Worm (Caenorhabditis elegans) whole organism, young adult: ENCODE data around the gene C14A4.7.

Experiments used
- B0261.1 ChIP-seq: sonication (generic microtip); optimal IDR thresholded peaks from 2 replicates; lab custom pipeline; 2016; ENCODE audit warnings: mild to moderate bottlenecking, missing genetic modification characterization, moderate library complexity, missing compliant biosample characterization
- F22D6.2 ChIP-seq: sonication (generic microtip); optimal IDR thresholded peaks from 2 replicates; lab custom pipeline; 2016; ENCODE audit warnings: mild to moderate bottlenecking, missing genetic modification characterization, missing compliant biosample characterization
- F37B4.10 ChIP-seq: fragments of 200-800 bp; sonication (Bioruptor generic); IDR thresholded peaks from 2 replicates; pipeline ENCODE4 v1.3.6; 2022; ENCODE audit warnings: missing genetic modification characterization, missing compliant biosample characterization
- F39B2.1 ChIP-seq: fragments of 200-800 bp; sonication (Bioruptor generic); IDR thresholded peaks from 2 replicates; pipeline ENCODE4 v1.3.6; 2022; ENCODE audit warnings: missing genetic modification reagents, missing genetic modification characterization, missing compliant biosample characterization
- F55B11.4 ChIP-seq: sonication (generic microtip); optimal IDR thresholded peaks from 2 replicates; lab custom pipeline; 2016; ENCODE audit warnings: missing compliant biosample characterization, missing genetic modification characterization, borderline replicate concordance; ENCODE audit not compliant: insufficient read depth
- K12H6.12 ChIP-seq: fragments of 200-800 bp; sonication (Bioruptor generic); optimal IDR thresholded peaks from 2 replicates; lab custom pipeline; 2018; ENCODE audit warnings: mild to moderate bottlenecking, missing genetic modification characterization, missing compliant biosample characterization
- atf-7 ChIP-seq: sonication (generic microtip); optimal IDR thresholded peaks from 2 replicates; lab custom pipeline; 2017; ENCODE audit warnings: mild to moderate bottlenecking, missing genetic modification characterization, missing compliant biosample characterization
- attf-5 ChIP-seq: fragments of 200-800 bp; sonication (Bioruptor generic); optimal IDR thresholded peaks from 2 replicates; lab custom pipeline; 2018; ENCODE audit warnings: mild to moderate bottlenecking, missing genetic modification characterization, missing compliant biosample characterization
- cebp-1 ChIP-seq, 2 experiments: fragments of 200-800 bp in 1 of 2; sonication (Bioruptor generic) in 1 of 2; sonication (generic microtip) in 1 of 2; IDR thresholded peaks in 1 of 2; optimal IDR thresholded peaks in 1 of 2; 2 replicates each; pipeline versions ENCODE4 v1.3.6 to Lab custom; 2017 to 2022; ENCODE audit warnings: missing compliant biosample characterization in 2 of 2, missing genetic modification characterization in 2 of 2, mild to moderate bottlenecking in 1 of 2, missing genetic modification reagents in 1 of 2, moderate library complexity in 1 of 2
- ceh-100 ChIP-seq: fragments of 200-800 bp; sonication (Bioruptor generic); IDR thresholded peaks from 2 replicates; pipeline ENCODE4 v1.3.6; 2022; ENCODE audit warnings: missing genetic modification reagents, missing genetic modification characterization, missing compliant biosample characterization
- ceh-79 ChIP-seq: sonication (generic microtip); optimal IDR thresholded peaks from 2 replicates; lab custom pipeline; 2017; ENCODE audit warnings: mild to moderate bottlenecking, missing genetic modification characterization, missing compliant biosample characterization
- ceh-91 ChIP-seq: fragments of 200-800 bp; sonication (Bioruptor generic); IDR thresholded peaks from 2 replicates; pipeline ENCODE4 v1.3.6; 2022; ENCODE audit warnings: missing genetic modification reagents, missing genetic modification characterization, missing compliant biosample characterization
- chd-7 ChIP-seq: sonication (generic microtip); optimal IDR thresholded peaks from 2 replicates; lab custom pipeline; 2016; ENCODE audit warnings: mild to moderate bottlenecking, missing genetic modification characterization, moderate library complexity, missing compliant biosample characterization
- egl-44 ChIP-seq: fragments of 200-800 bp; sonication (Bioruptor generic); IDR thresholded peaks from 2 replicates; pipeline ENCODE4 v1.3.6; 2022; ENCODE audit warnings: missing genetic modification reagents, missing genetic modification characterization, missing compliant biosample characterization
- egrh-3 ChIP-seq: fragments of 200-800 bp; sonication (Bioruptor generic); IDR thresholded peaks from 2 replicates; pipeline ENCODE4 v1.3.6; 2022; ENCODE audit warnings: missing genetic modification reagents, missing genetic modification characterization, missing compliant biosample characterization
- ekl-4 ChIP-seq: fragments of 200-800 bp; sonication (Bioruptor generic); IDR thresholded peaks from 2 replicates; pipeline ENCODE4 v1.3.6; 2022; ENCODE audit warnings: missing genetic modification reagents, missing genetic modification characterization, missing compliant biosample characterization
- ets-4 ChIP-seq: fragments of 200-800 bp; sonication (Bioruptor generic); optimal IDR thresholded peaks from 2 replicates; lab custom pipeline; 2018; ENCODE audit warnings: mild to moderate bottlenecking, missing genetic modification characterization, missing compliant biosample characterization
- gei-17 ChIP-seq: fragments of 200-800 bp; sonication (Bioruptor generic); optimal IDR thresholded peaks from 2 replicates; lab custom pipeline; 2018; ENCODE audit warnings: mild to moderate bottlenecking, missing genetic modification characterization, missing compliant biosample characterization
- him-1 ChIP-seq: sonication (generic microtip); optimal IDR thresholded peaks from 2 replicates; lab custom pipeline; 2016; ENCODE audit warnings: missing genotype, missing genetic modification reagents, missing genetic modification characterization, missing compliant biosample characterization
- hmg-1.2 ChIP-seq: fragments of 200-800 bp; sonication (Bioruptor generic); IDR thresholded peaks from 2 replicates; pipeline ENCODE4 v1.3.6; 2022; ENCODE audit warnings: missing genetic modification reagents, missing genetic modification characterization, missing compliant biosample characterization
- hrde-1 ChIP-seq: sonication (generic microtip); optimal IDR thresholded peaks from 2 replicates; lab custom pipeline; 2016; ENCODE audit warnings: missing genetic modification characterization, mild to moderate bottlenecking, missing compliant biosample characterization, moderate library complexity, missing genotype, missing genetic modification reagents, borderline replicate concordance
- hsf-1 ChIP-seq: fragments of 200-800 bp; sonication (Bioruptor generic); IDR thresholded peaks from 2 replicates; pipeline ENCODE4 v1.3.6; 2022; ENCODE audit warnings: missing genetic modification reagents, missing genetic modification characterization, missing compliant biosample characterization
- let-526 ChIP-seq: fragments of 200-800 bp; sonication (Bioruptor generic); IDR thresholded peaks from 2 replicates; pipeline ENCODE4 v1.3.6; 2022; ENCODE audit warnings: missing genetic modification reagents, missing genetic modification characterization, missing compliant biosample characterization
- let-607 ChIP-seq, 2 experiments: fragments of 200-800 bp in 1 of 2; sonication (Bioruptor generic) in 1 of 2; sonication (generic microtip) in 1 of 2; optimal IDR thresholded peaks; 2 replicates each; lab custom pipeline; 2016 to 2018; ENCODE audit warnings: mild to moderate bottlenecking in 2 of 2, missing compliant biosample characterization in 2 of 2, missing genetic modification characterization in 2 of 2, moderate library complexity in 2 of 2, missing genotype in 1 of 2
- lin-26 ChIP-seq: fragments of 200-800 bp; sonication (Bioruptor generic); IDR thresholded peaks from 2 replicates; pipeline ENCODE4 v1.3.6; 2022; ENCODE audit warnings: missing genetic modification reagents, missing genetic modification characterization, missing compliant biosample characterization
- lsy-27 ChIP-seq: sonication (generic microtip); optimal IDR thresholded peaks from 2 replicates; lab custom pipeline; 2017; ENCODE audit warnings: missing genetic modification characterization, mild to moderate bottlenecking, missing compliant biosample characterization, antibody characterized with exemption, missing genotype, borderline replicate concordance; ENCODE audit not compliant: insufficient read depth
- madf-6 ChIP-seq: fragments of 200-800 bp; sonication (Bioruptor generic); IDR thresholded peaks from 2 replicates; pipeline ENCODE4 v1.3.6; 2022; ENCODE audit warnings: missing genetic modification reagents, missing genetic modification characterization, missing compliant biosample characterization
- madf-8 ChIP-seq: fragments of 200-800 bp; sonication (Bioruptor generic); conservative IDR thresholded peaks from 2 replicates; pipeline ENCODE4 v1.3.6; 2022; ENCODE audit warnings: missing genetic modification reagents, missing genetic modification characterization, missing compliant biosample characterization
- mcd-1 ChIP-seq: fragments of 200-800 bp; sonication (Bioruptor generic); IDR thresholded peaks from 2 replicates; pipeline ENCODE4 v1.3.6; 2022; ENCODE audit warnings: missing genetic modification reagents, missing genetic modification characterization, missing compliant biosample characterization
- mxl-1 ChIP-seq: sonication (generic microtip); optimal IDR thresholded peaks from 2 replicates; lab custom pipeline; 2016; ENCODE audit warnings: missing genetic modification characterization, missing compliant biosample characterization
- nfya-1 ChIP-seq: sonication (generic microtip); optimal IDR thresholded peaks from 2 replicates; lab custom pipeline; 2017; ENCODE audit warnings: antibody characterized with exemption, missing compliant biosample characterization, missing genetic modification characterization, borderline replicate concordance; ENCODE audit not compliant: insufficient read depth
- nfyb-1 ChIP-seq: fragments of 200-800 bp; sonication (Bioruptor generic); IDR thresholded peaks from 2 replicates; pipeline ENCODE4 v1.3.6; 2022; ENCODE audit warnings: missing genetic modification reagents, missing genetic modification characterization, missing compliant biosample characterization
- nhr-120 ChIP-seq: fragments of 200-800 bp; sonication (Bioruptor generic); IDR thresholded peaks from 2 replicates; pipeline ENCODE4 v1.3.6; 2022; ENCODE audit warnings: missing genetic modification characterization, missing compliant biosample characterization
- nhr-90 ChIP-seq: sonication (generic microtip); optimal IDR thresholded peaks from 2 replicates; lab custom pipeline; 2016; ENCODE audit warnings: missing genotype, mild to moderate bottlenecking, missing genetic modification characterization, missing compliant biosample characterization
- rcor-1 ChIP-seq: fragments of 200-800 bp; sonication (Bioruptor generic); IDR thresholded peaks from 2 replicates; pipeline ENCODE4 v1.3.6; 2022; ENCODE audit warnings: missing genetic modification reagents, missing genetic modification characterization, missing compliant biosample characterization
- rec-8 ChIP-seq, 2 experiments: sonication (generic microtip); optimal IDR thresholded peaks; 2 replicates each; lab custom pipeline; 2016; ENCODE audit warnings: mild to moderate bottlenecking in 2 of 2, missing genetic modification characterization in 2 of 2, missing genetic modification reagents in 2 of 2, missing genotype in 2 of 2, missing biosample characterization in 1 of 2, missing compliant biosample characterization in 1 of 2, moderate library complexity in 1 of 2
- snpc-1.3 ChIP-seq: sonication (generic microtip); optimal IDR thresholded peaks from 2 replicates; lab custom pipeline; 2017; ENCODE audit warnings: missing genetic modification characterization, mild to moderate bottlenecking, missing compliant biosample characterization, antibody characterized with exemption, moderate library complexity, missing genotype, missing genetic modification reagents; ENCODE audit not compliant: insufficient read depth
- snpc-3.4 ChIP-seq: sonication (generic microtip); optimal IDR thresholded peaks from 2 replicates; lab custom pipeline; 2017; ENCODE audit warnings: missing genetic modification characterization, mild to moderate bottlenecking, missing compliant biosample characterization, antibody characterized with exemption, moderate library complexity, missing genotype, missing genetic modification reagents
- somi-1 ChIP-seq: fragments of 200-800 bp; sonication (Bioruptor generic); optimal IDR thresholded peaks from 2 replicates; lab custom pipeline; 2018; ENCODE audit warnings: mild to moderate bottlenecking, missing genetic modification characterization, missing compliant biosample characterization
- tbx-9 ChIP-seq: sonication (generic microtip); optimal IDR thresholded peaks from 2 replicates; lab custom pipeline; 2016; ENCODE audit warnings: borderline replicate concordance, missing genetic modification characterization, inconsistent platforms, missing compliant biosample characterization
- zim-3 ChIP-seq: sonication (generic microtip); optimal IDR thresholded peaks from 2 replicates; lab custom pipeline; 2017; ENCODE audit warnings: mild to moderate bottlenecking, missing genetic modification characterization, moderate library complexity, missing compliant biosample characterization
- ztf-26 ChIP-seq: sonication (generic microtip); optimal IDR thresholded peaks from 2 replicates; lab custom pipeline; 2017; ENCODE audit warnings: missing genetic modification characterization, missing compliant biosample characterization
- ztf-3 ChIP-seq: fragments of 200-800 bp; sonication (Bioruptor generic); optimal IDR thresholded peaks from 2 replicates; lab custom pipeline; 2018; ENCODE audit warnings: mild to moderate bottlenecking, missing genetic modification characterization, missing compliant biosample characterization
- ztf-6 ChIP-seq: fragments of 200-800 bp; sonication (Bioruptor generic); IDR thresholded peaks from 2 replicates; pipeline ENCODE4 v1.3.6; 2022; ENCODE audit warnings: missing genetic modification reagents, missing genetic modification characterization, missing compliant biosample characterization

Gene C14A4.7

DNA sequence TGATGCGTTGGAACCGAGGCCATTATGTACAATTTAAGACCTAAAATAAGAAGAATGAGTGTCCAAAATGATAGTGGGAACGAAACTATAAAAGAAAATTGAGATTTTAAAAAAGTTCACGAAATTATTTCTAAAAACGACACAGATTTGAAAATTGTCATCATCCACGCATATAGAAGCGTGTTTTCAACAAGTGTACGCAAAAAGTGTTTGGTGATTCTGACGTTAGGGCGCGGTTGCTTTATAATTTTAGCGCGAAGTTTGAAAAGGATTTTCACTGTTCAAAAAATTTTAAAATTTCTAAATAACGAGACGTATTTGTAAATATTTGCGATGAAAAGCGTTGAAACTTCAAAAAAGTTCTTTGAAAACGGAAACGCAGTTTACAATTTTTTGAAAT is 33.0 kb downstream of the C14A4.7 start, which contains the start of gene cdc-48.1 (continued):
- TF ChIP-seq F55B11.4 (no peak), gei-17 (peak; percentile 91), ceh-79 (tag; lab: Kevin White, UChicago) (peak; percentile 88), B0261.1 (tag; lab: Kevin White, UChicago) (peak; percentile 48), egl-44 (GFP tag; lab: Robert Waterston, UW) (peak; percentile 98), let-607 (tag; optimal IDR thresholded peaks at IDR 0.05; lab: Kevin White, UChicago) (peak; percentile 98), hsf-1 (peak; percentile 94), hmg-1.2 (GFP tag; lab: Robert Waterston, UW) (peak; percentile 94), let-526 (GFP tag; lab: Robert Waterston, UW) (peak; percentile 98), ekl-4 (peak; percentile 99), K12H6.12 (tag; lab: Kevin White, UChicago) (peak; percentile 100), ets-4 (GFP tag; lab: Kevin White, UChicago) (peak; percentile 97), rcor-1 (GFP tag; lab: Robert Waterston, UW) (peak; percentile 99), nfya-1 (tag; lab: Kevin White, UChicago) (no peak), him-1 (tag; lab: Kevin White, UChicago) (peak; percentile 97), rec-8 (tag; optimal IDR thresholded peaks at IDR 0.05; lab: Kevin White, UChicago) (peak; percentile 86 to 87), madf-6 (GFP tag; lab: Robert Waterston, UW) (peak; percentile 99), F22D6.2 (tag; lab: Kevin White, UChicago) (peak; percentile 95), ceh-91 (GFP tag; lab: Robert Waterston, UW) (peak; percentile 99), hrde-1 (peak; percentile 96), egrh-3 (GFP tag; lab: Robert Waterston, UW) (peak; percentile 64; the same call in 1 of the 2 replicates), ceh-100 (GFP tag; lab: Robert Waterston, UW) (peak; percentile 94), cebp-1 (GFP tag; IDR thresholded peaks at IDR 0.05; lab: Robert Waterston, UW) (peak; percentile 94), cebp-1 (tag; optimal IDR thresholded peaks at IDR 0.05; lab: Kevin White, UChicago) (peak; percentile 98), chd-7 (tag; lab: Kevin White, UChicago) (peak; percentile 99), zim-3 (peak; percentile 96), tbx-9 (tag; lab: Kevin White, UChicago) (no peak), lsy-27 (tag; lab: Kevin White, UChicago) (peak; percentile 70), F37B4.10 (GFP tag; lab: Robert Waterston, UW) (peak; percentile 98)

DNA sequence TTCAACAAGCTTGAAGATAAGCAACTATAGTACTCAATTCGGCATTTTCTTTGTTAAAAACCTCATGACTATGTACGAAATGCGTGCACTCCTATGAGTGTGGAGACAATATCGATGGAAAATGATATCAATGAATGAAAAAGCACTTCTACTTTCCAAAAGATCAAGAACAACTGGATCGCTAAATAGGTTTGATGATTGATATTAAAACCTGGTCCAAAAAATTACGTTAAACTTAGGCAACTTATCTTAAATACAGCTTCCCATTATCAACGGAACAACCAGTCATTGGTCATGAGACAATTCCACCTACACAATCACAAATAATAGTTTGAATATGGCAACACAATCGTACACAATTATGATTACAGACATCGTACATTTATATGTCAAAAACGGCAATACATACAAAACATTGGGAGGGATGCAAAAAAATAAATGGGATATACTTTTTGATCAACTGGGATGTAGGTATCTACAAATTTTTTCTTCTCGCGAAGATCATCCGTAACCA is 36.6 kb downstream of the C14A4.7 start:
- no peak for TF ChIP-seq mxl-1
- TF ChIP-seq snpc-3.4: peak; percentile 81
- no peak for TF ChIP-seq madf-8 (GFP tag; lab: Robert Waterston, UW)
- 0 out of 2 replicates have a peak, but pooled peaks have one; percentile 60 for TF ChIP-seq ekl-4
- TF ChIP-seq chd-7 (tag; lab: Kevin White, UChicago): no peak
- TF ChIP-seq ztf-6: no peak
- TF ChIP-seq F55B11.4: no peak
- peak; percentile 11 for TF ChIP-seq snpc-1.3
- peak; percentile 23; the same call in 1 of the 2 replicates for TF ChIP-seq nfyb-1
- TF ChIP-seq ztf-26 (tag; lab: Kevin White, UChicago): no peak
- no peak for TF ChIP-seq atf-7
- peak; percentile 4 for TF ChIP-seq nhr-90 (tag; lab: Kevin White, UChicago)
- TF ChIP-seq rec-8 (tag; optimal IDR thresholded peaks at IDR 0.05; lab: Kevin White, UChicago): no peak
- no peak for TF ChIP-seq ceh-91 (GFP tag; lab: Robert Waterston, UW)
- no peak for TF ChIP-seq ceh-100 (GFP tag; lab: Robert Waterston, UW)
- TF ChIP-seq B0261.1 (tag; lab: Kevin White, UChicago): no peak
- no peak for TF ChIP-seq somi-1 (GFP tag; lab: Kevin White, UChicago)
- TF ChIP-seq ztf-3: no peak
- no peak for TF ChIP-seq nhr-120
- no peak for TF ChIP-seq let-607 (tag; optimal IDR thresholded peaks at IDR 0.05; lab: Kevin White, UChicago)
- TF ChIP-seq attf-5 (GFP tag; lab: Kevin White, UChicago): no peak
- no peak for TF ChIP-seq mcd-1 (GFP tag; lab: Robert Waterston, UW)
- no peak for TF ChIP-seq lsy-27 (tag; lab: Kevin White, UChicago)
- TF ChIP-seq lin-26 (GFP tag; lab: Robert Waterston, UW): 0 out of 2 replicates have a peak, but pooled peaks have one; percentile 68
- no peak for TF ChIP-seq F39B2.1 (GFP tag; lab: Robert Waterston, UW)
